Worm (Caenorhabditis elegans) whole organism, L2 larva: ENCODE data around the gene str-181.

Source experiments
- blmp-1 ChIP-seq: sonication (generic microtip); optimal IDR thresholded peaks from 2 replicates; lab custom pipeline; 2017; ENCODE audit warnings: missing genetic modification characterization, mild to moderate bottlenecking, missing compliant biosample characterization, antibody characterized with exemption, moderate library complexity; ENCODE audit not compliant: insufficient read depth
- ceh-82 ChIP-seq: fragments of 150-350 bp; optimal IDR thresholded peaks from 2 replicates; lab custom pipeline; 2014; ENCODE audit warnings: missing biosample characterization, missing genetic modification characterization
- nhr-12 ChIP-seq: fragments of 150-350 bp; optimal IDR thresholded peaks from 2 replicates; lab custom pipeline; 2014; ENCODE audit warnings: missing biosample characterization, missing genetic modification characterization

- TF ChIP-seq nhr-12 (tag; lab: Kevin White, UChicago) (no peak), ceh-82 (tag; lab: Kevin White, UChicago) (no peak), blmp-1 (tag; lab: Kevin White, UChicago) (no peak)
These were observed 44.9 kb upstream of the str-181 start, which contains the start of the genes abcf-1 and scc-3 for ce11 chrV:12763291-12763995.
